Fruit fly (Drosophila melanogaster) whole organism, embryonic: ENCODE measurements around the gene CG33158.

Experiments used
- ATbp ChIP-seq: fragments of 200-800 bp; sonication (Bioruptor generic); optimal IDR thresholded peaks from 2 replicates; lab custom pipeline; 2017; ENCODE audit warnings: missing biosample characterization, mild to moderate bottlenecking, missing genetic modification characterization, missing genetic modification reagents
- Aef1 ChIP-seq: fragments of 200-800 bp; sonication (Bioruptor generic); IDR thresholded peaks from 3 replicates; pipeline ENCODE4 v1.3.6; 2022; ENCODE audit warnings: missing biosample characterization, missing genetic modification characterization
- B-H1 ChIP-seq: fragments of 200-800 bp; sonication (Bioruptor generic); IDR thresholded peaks from 3 replicates; pipeline ENCODE4 v1.3.6; 2022; ENCODE audit warnings: missing biosample characterization, missing genetic modification characterization
- CG11093 ChIP-seq: fragments of 200-800 bp; sonication (Bioruptor generic); IDR thresholded peaks from 3 replicates; pipeline ENCODE4 v1.3.6; 2022; ENCODE audit warnings: missing biosample characterization, missing genetic modification characterization
- CG11696 ChIP-seq: fragments of 200-800 bp; sonication (Bioruptor generic); IDR thresholded peaks from 2 replicates; pipeline ENCODE4 v1.3.6; 2022; ENCODE audit warnings: missing biosample characterization, missing genetic modification characterization
- CG12659 ChIP-seq: fragments of 200-800 bp; sonication (Bioruptor generic); optimal IDR thresholded peaks from 3 replicates; lab custom pipeline; 2017; ENCODE audit warnings: mild to moderate bottlenecking, missing biosample characterization, missing genetic modification reagents, missing genetic modification characterization
- CG12744 ChIP-seq: fragments of 200-800 bp; sonication (Bioruptor generic); optimal IDR thresholded peaks from 2 replicates; lab custom pipeline; 2016; ENCODE audit warnings: missing biosample characterization, missing genetic modification characterization
- CG13296 ChIP-seq: fragments of 200-800 bp; sonication (Bioruptor generic); optimal IDR thresholded peaks from 3 replicates; lab custom pipeline; 2018; ENCODE audit warnings: missing biosample characterization, mild to moderate bottlenecking, missing genetic modification characterization
- CG15269 ChIP-seq: fragments of 200-800 bp; sonication (Bioruptor generic); optimal IDR thresholded peaks from 2 replicates; lab custom pipeline; 2018; ENCODE audit warnings: missing biosample characterization, mild to moderate bottlenecking, missing genetic modification characterization, moderate library complexity
- CG17385 ChIP-seq: fragments of 200-800 bp; sonication (Bioruptor generic); optimal IDR thresholded peaks from 3 replicates; lab custom pipeline; 2018; ENCODE audit warnings: missing biosample characterization, mild to moderate bottlenecking, missing genetic modification characterization
- CG3281 ChIP-seq: fragments of 200-800 bp; sonication (Bioruptor generic); optimal IDR thresholded peaks from 3 replicates; lab custom pipeline; 2017; ENCODE audit warnings: missing biosample characterization, mild to moderate bottlenecking, missing genetic modification characterization
- CG3407 ChIP-seq: fragments of 200-800 bp; sonication (Bioruptor generic); optimal IDR thresholded peaks from 2 replicates; lab custom pipeline; 2018; ENCODE audit warnings: missing biosample characterization, mild to moderate bottlenecking, missing genetic modification characterization
- CG3847 ChIP-seq: fragments of 200-800 bp; sonication (Bioruptor generic); IDR thresholded peaks from 2 replicates; pipeline ENCODE4 v1.3.6; 2022; ENCODE audit warnings: missing biosample characterization, missing genetic modification characterization
- CG42726 ChIP-seq: fragments of 200-800 bp; sonication (Bioruptor generic); IDR thresholded peaks from 2 replicates; pipeline ENCODE4 v1.3.6; 2022; ENCODE audit warnings: missing biosample characterization, missing genetic modification characterization; ENCODE audit not compliant: partially characterized antibody
- CG4404 ChIP-seq: fragments of 200-800 bp; sonication (Bioruptor generic); IDR thresholded peaks from 2 replicates; pipeline ENCODE4 v1.3.6; 2022; ENCODE audit warnings: missing biosample characterization, missing genetic modification characterization
- CG4820 ChIP-seq: fragments of 200-800 bp; sonication (Bioruptor generic); optimal IDR thresholded peaks from 3 replicates; lab custom pipeline; 2016; ENCODE audit warnings: missing biosample characterization, missing genetic modification characterization
- CG6854 ChIP-seq: fragments of 200-800 bp; sonication (Bioruptor generic); optimal IDR thresholded peaks from 3 replicates; lab custom pipeline; 2017; ENCODE audit warnings: missing biosample characterization, mild to moderate bottlenecking, missing genetic modification characterization
- CG9932 ChIP-seq: fragments of 200-800 bp; sonication (Bioruptor generic); IDR thresholded peaks from 2 replicates; pipeline ENCODE4 v1.3.6; 2022; ENCODE audit warnings: missing biosample characterization, missing genetic modification characterization
- Dbx ChIP-seq: fragments of 200-800 bp; sonication (Bioruptor generic); IDR thresholded peaks from 3 replicates; pipeline ENCODE4 v1.3.6; 2022; ENCODE audit warnings: missing biosample characterization, missing genetic modification characterization
- Dp ChIP-seq: fragments of 200-800 bp; sonication (Bioruptor generic); optimal IDR thresholded peaks from 2 replicates; lab custom pipeline; 2018; ENCODE audit warnings: missing biosample characterization, mild to moderate bottlenecking, missing genetic modification characterization, moderate library complexity
- Drgx ChIP-seq: fragments of 200-800 bp; sonication (Bioruptor generic); IDR thresholded peaks from 2 replicates; pipeline ENCODE4 v1.3.6; 2022; ENCODE audit warnings: missing biosample characterization, missing genetic modification characterization
- Gug ChIP-seq: fragments of 200-800 bp; sonication (Bioruptor generic); IDR thresholded peaks from 4 replicates; pipeline ENCODE4 v1.3.6; 2022; ENCODE audit warnings: missing biosample characterization, missing genetic modification characterization
- Hr39 ChIP-seq: fragments of >200 bp; optimal IDR thresholded peaks from 2 replicates; lab custom pipeline; 2017
- Lhr ChIP-seq: fragments of 200-800 bp; sonication (Bioruptor generic); optimal IDR thresholded peaks from 3 replicates; lab custom pipeline; 2017; ENCODE audit warnings: mild to moderate bottlenecking, missing biosample characterization, missing genetic modification reagents, missing genetic modification characterization
- MBD-R2 ChIP-seq: fragments of 200-800 bp; sonication (Bioruptor generic); IDR thresholded peaks from 2 replicates; pipeline ENCODE4 v1.3.6; 2022; ENCODE audit warnings: missing biosample characterization, missing genetic modification characterization
- NfI ChIP-seq: fragments of 200-800 bp; sonication (Bioruptor generic); optimal IDR thresholded peaks from 3 replicates; lab custom pipeline; 2018; ENCODE audit warnings: missing biosample characterization, mild to moderate bottlenecking, missing genetic modification characterization, moderate library complexity
- Oli ChIP-seq: fragments of 200-800 bp; sonication (Bioruptor generic); optimal IDR thresholded peaks from 2 replicates; lab custom pipeline; 2018; ENCODE audit warnings: missing biosample characterization, mild to moderate bottlenecking, missing genetic modification characterization, moderate library complexity
- Pdp1 ChIP-seq, 2 experiments: fragments of 200-800 bp; sonication (Bioruptor generic); optimal IDR thresholded peaks; 3 replicates each; lab custom pipeline; 2016; ENCODE audit warnings: missing biosample characterization in 2 of 2, missing genetic modification characterization in 2 of 2, mild to moderate bottlenecking in 1 of 2, moderate library complexity in 1 of 2
- Six4 ChIP-seq: fragments of 200-800 bp; sonication (Bioruptor generic); optimal IDR thresholded peaks from 2 replicates; lab custom pipeline; 2016; ENCODE audit warnings: missing biosample characterization, missing genetic modification characterization
- ato ChIP-seq: fragments of 200-800 bp; sonication (Bioruptor generic); IDR thresholded peaks from 2 replicates; pipeline ENCODE4 v1.3.6; 2022; ENCODE audit warnings: missing biosample characterization, missing genetic modification characterization; ENCODE audit not compliant: partially characterized antibody
- bab2 ChIP-seq: fragments of 200-800 bp; sonication (Bioruptor generic); optimal IDR thresholded peaks from 2 replicates; lab custom pipeline; 2016; ENCODE audit warnings: missing biosample characterization, missing genetic modification characterization
- bcd ChIP-seq: fragments of 200-800 bp; sonication (Bioruptor generic); optimal IDR thresholded peaks from 2 replicates; lab custom pipeline; 2017; ENCODE audit warnings: missing biosample characterization, mild to moderate bottlenecking, missing genetic modification characterization
- btn ChIP-seq: fragments of 200-800 bp; sonication (Bioruptor generic); optimal IDR thresholded peaks from 2 replicates; lab custom pipeline; 2016; ENCODE audit warnings: missing biosample characterization, missing genetic modification characterization
- cad ChIP-seq: fragments of >200 bp; optimal IDR thresholded peaks from 2 replicates; lab custom pipeline; 2017; ENCODE audit warnings: missing biosample characterization, missing genetic modification characterization
- chn ChIP-seq: fragments of 200-800 bp; sonication (Bioruptor generic); optimal IDR thresholded peaks from 2 replicates; lab custom pipeline; 2016; ENCODE audit warnings: missing biosample characterization, missing genetic modification characterization
- crc ChIP-seq: fragments of 200-800 bp; sonication (Bioruptor generic); optimal IDR thresholded peaks from 2 replicates; lab custom pipeline; 2016; ENCODE audit warnings: missing biosample characterization, missing genetic modification characterization
- dan ChIP-seq: fragments of 200-800 bp; sonication (Bioruptor generic); IDR thresholded peaks from 2 replicates; pipeline ENCODE4 v1.3.6; 2022; ENCODE audit warnings: missing biosample characterization, missing genetic modification characterization
- emc ChIP-seq: fragments of 200-800 bp; sonication (Bioruptor generic); optimal IDR thresholded peaks from 2 replicates; lab custom pipeline; 2016; ENCODE audit warnings: missing biosample characterization, missing genetic modification characterization
- hbn ChIP-seq: fragments of 200-800 bp; sonication (Bioruptor generic); IDR thresholded peaks from 2 replicates; pipeline ENCODE4 v1.3.6; 2022; ENCODE audit warnings: missing biosample characterization, missing genetic modification characterization; ENCODE audit not compliant: partially characterized antibody
- hth ChIP-seq: fragments of >200 bp; optimal IDR thresholded peaks from 2 replicates; lab custom pipeline; 2017; ENCODE audit warnings: inconsistent platforms
- lbe ChIP-seq: fragments of 200-800 bp; sonication (Bioruptor generic); optimal IDR thresholded peaks from 2 replicates; lab custom pipeline; 2016; ENCODE audit warnings: missing biosample characterization, mild to moderate bottlenecking, missing genetic modification characterization
- luna ChIP-seq: fragments of 200-800 bp; sonication (Bioruptor generic); optimal IDR thresholded peaks from 2 replicates; lab custom pipeline; 2016; ENCODE audit warnings: missing biosample characterization, missing genetic modification characterization
- mam ChIP-seq: fragments of 200-800 bp; sonication (Bioruptor generic); optimal IDR thresholded peaks from 3 replicates; lab custom pipeline; 2016; ENCODE audit warnings: missing biosample characterization, missing genetic modification characterization
- mld ChIP-seq: fragments of 200-800 bp; sonication (Bioruptor generic); IDR thresholded peaks from 3 replicates; pipeline ENCODE4 v1.3.6; 2022; ENCODE audit warnings: missing biosample characterization, missing genetic modification characterization; ENCODE audit not compliant: partially characterized antibody
- shn ChIP-seq: fragments of 200-800 bp; sonication (Bioruptor generic); optimal IDR thresholded peaks from 3 replicates; lab custom pipeline; 2016; ENCODE audit warnings: missing biosample characterization, missing genetic modification characterization
- slou ChIP-seq: fragments of 200-800 bp; sonication (Bioruptor generic); optimal IDR thresholded peaks from 3 replicates; lab custom pipeline; 2016; ENCODE audit warnings: missing biosample characterization, missing genetic modification characterization
- slp2 ChIP-seq: fragments of 200-800 bp; sonication (Bioruptor generic); optimal IDR thresholded peaks from 2 replicates; lab custom pipeline; 2016; ENCODE audit warnings: missing biosample characterization, missing genetic modification characterization
- sqz ChIP-seq: fragments of 200-800 bp; sonication (Bioruptor generic); optimal IDR thresholded peaks from 3 replicates; lab custom pipeline; 2018; ENCODE audit warnings: missing biosample characterization, mild to moderate bottlenecking, missing genetic modification characterization
- tin ChIP-seq: fragments of 200-800 bp; sonication (Bioruptor generic); optimal IDR thresholded peaks from 3 replicates; lab custom pipeline; 2016; ENCODE audit warnings: missing biosample characterization, missing genetic modification characterization
- vfl ChIP-seq: fragments of 200-800 bp; sonication (Bioruptor generic); optimal IDR thresholded peaks from 2 replicates; lab custom pipeline; 2016; ENCODE audit warnings: missing biosample characterization, missing genetic modification characterization

Gene CG33158

dm6 chr3L:16385880-16386584 lies 33.4 kb upstream of the CG33158 start, which contains the start of the genes Agpat3 and RAF2 (continued):
- TF ChIP-seq Six4 (GFP tag; lab: Kevin White, UChicago), result peak; percentile 21
- no peak for TF ChIP-seq Hr39 (lab: Kevin White, UChicago)
- peak; percentile 50; the same call in 1 of the 3 replicates for TF ChIP-seq Dbx (GFP tag; lab: Robert Waterston, UW)
- TF ChIP-seq cad, result no peak
- TF ChIP-seq bcd (GFP tag; lab: Kevin White, UChicago), result peak; percentile 36
- no peak for TF ChIP-seq lbe (GFP tag; lab: Kevin White, UChicago)
- TF ChIP-seq Lhr, result peak; percentile 22
- no peak for TF ChIP-seq emc
- TF ChIP-seq Drgx, result peak; percentile 5; the same call in 1 of the 2 replicates
- no peak for TF ChIP-seq ATbp (GFP tag; lab: Kevin White, UChicago)
- TF ChIP-seq CG15269 (tag; lab: Kevin White, UChicago), result peak; percentile 66
- TF ChIP-seq CG11093 (GFP tag; lab: Robert Waterston, UW), result no peak
- TF ChIP-seq mam (GFP tag; lab: Kevin White, UChicago), result peak; percentile 42
- TF ChIP-seq bab2 (GFP tag; lab: Kevin White, UChicago), result peak; percentile 40
- no peak for TF ChIP-seq vfl (GFP tag; lab: Kevin White, UChicago)
- TF ChIP-seq dan (GFP tag; lab: Robert Waterston, UW), result no peak
- no peak for TF ChIP-seq CG17385 (GFP tag; lab: Kevin White, UChicago)
- TF ChIP-seq slp2 (GFP tag; lab: Kevin White, UChicago), result peak; percentile 10
- no peak; the same call in 2 of the 3 replicates for TF ChIP-seq B-H1 (GFP tag; lab: Robert Waterston, UW)
- TF ChIP-seq CG3407 (GFP tag; lab: Kevin White, UChicago), result no peak
- TF ChIP-seq CG3281, result no peak
- peak; percentile 38 for TF ChIP-seq Aef1 (GFP tag; lab: Robert Waterston, UW)
- peak; percentile 31; the same call in 1 of the 4 replicates for TF ChIP-seq Gug (GFP tag; lab: Robert Waterston, UW)
- no peak for TF ChIP-seq CG42726
- TF ChIP-seq CG4404 (GFP tag; lab: Robert Waterston, UW), result no peak
- TF ChIP-seq hth (lab: Kevin White, UChicago), result no peak
- TF ChIP-seq CG9932 (GFP tag; lab: Robert Waterston, UW), result peak; percentile 64
- no peak for TF ChIP-seq hbn (GFP tag; lab: Robert Waterston, UW)
- TF ChIP-seq luna, result no peak
- TF ChIP-seq Oli, result peak; percentile 33
- TF ChIP-seq CG12659 (GFP tag; lab: Kevin White, UChicago), result peak; percentile 58
- peak; percentile 43 for TF ChIP-seq NfI (GFP tag; lab: Kevin White, UChicago)
- TF ChIP-seq ato, result no peak
- TF ChIP-seq sqz (GFP tag; lab: Kevin White, UChicago), result no peak
- peak; percentile 25 for TF ChIP-seq MBD-R2 (GFP tag; lab: Robert Waterston, UW)
- no peak for TF ChIP-seq mld (GFP tag; lab: Robert Waterston, UW)
- no peak for TF ChIP-seq CG11696 (GFP tag; lab: Robert Waterston, UW)
- TF ChIP-seq CG3847 (GFP tag; lab: Robert Waterston, UW), result peak; percentile 30; the same call in 1 of the 2 replicates
- TF ChIP-seq shn (GFP tag; lab: Kevin White, UChicago), result no peak
- no peak for TF ChIP-seq btn (GFP tag; lab: Kevin White, UChicago)
- TF ChIP-seq tin (GFP tag; lab: Kevin White, UChicago), result peak; percentile 67
- no peak for TF ChIP-seq slou (GFP tag; lab: Kevin White, UChicago)
- TF ChIP-seq chn (GFP tag; lab: Kevin White, UChicago), result no peak
- TF ChIP-seq crc (GFP tag; lab: Kevin White, UChicago), result no peak
- TF ChIP-seq CG4820 (GFP tag; lab: Kevin White, UChicago), result peak; percentile 22
- TF ChIP-seq CG13296 (GFP tag; lab: Kevin White, UChicago), result no peak
- TF ChIP-seq CG12744 (GFP tag; lab: Kevin White, UChicago), result no peak
- no peak for TF ChIP-seq CG6854 (GFP tag; lab: Kevin White, UChicago)
- TF ChIP-seq Dp (GFP tag; lab: Kevin White, UChicago), result peak; percentile 9
- TF ChIP-seq Pdp1 (GFP tag; optimal IDR thresholded peaks at IDR 0.05; lab: Kevin White, UChicago), result no peak
